Worm (Caenorhabditis elegans): ENCODE results near the gene E02C12.10.
"Not testable (repeated sequence)": the region's sequence is repeated elsewhere in the genome, so short reads cannot be mapped to it uniquely, and the experiment has no call there.

The E02C12.10 gene

DNA sequence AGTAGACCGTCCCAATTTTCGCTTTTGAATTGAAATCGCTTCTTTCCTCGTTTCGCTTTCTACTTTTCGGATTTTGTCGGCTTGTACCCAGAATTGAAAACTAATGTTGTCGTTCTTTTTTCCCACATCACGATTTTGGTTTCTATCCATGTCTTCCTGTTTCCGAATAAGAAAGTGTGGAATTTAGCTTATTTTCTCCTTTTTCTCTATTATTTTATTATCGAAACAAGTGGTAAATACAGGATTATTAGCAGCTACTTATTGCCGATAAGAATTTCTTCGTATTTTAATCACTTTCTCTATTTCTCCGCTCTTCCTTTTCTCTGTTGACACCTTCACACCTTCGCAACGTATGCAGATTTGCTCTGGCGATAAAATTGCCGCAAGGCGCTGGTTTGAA, 6.7 kb upstream of the E02C12.10 start:
- TF ChIP-seq pax-1 (tag; optimal IDR thresholded peaks at IDR 0.05) (no peak), sox-2 (GFP tag; IDR thresholded peaks at IDR 0.05) (no peak), ceh-24 (tag; optimal IDR thresholded peaks at IDR 0.05) (no peak)

DNA sequence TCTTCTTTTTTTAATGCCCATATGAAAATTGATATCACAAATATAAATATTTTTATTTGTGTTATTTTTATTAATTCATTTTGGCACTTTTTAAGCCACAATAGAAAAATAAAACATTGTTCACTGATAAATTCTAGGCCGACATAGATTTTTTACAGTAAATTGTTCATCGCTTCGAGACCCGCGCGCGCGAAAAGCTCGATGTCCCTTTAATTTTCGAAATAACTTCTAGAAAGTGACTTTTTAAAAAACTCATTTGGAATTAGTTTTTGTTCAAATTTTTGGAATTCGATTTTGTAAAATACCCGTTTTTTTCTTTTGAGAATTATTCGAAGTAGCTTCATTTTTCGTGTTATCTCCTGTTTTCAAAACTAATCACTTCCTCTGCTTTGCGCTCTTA, 6.2 kb upstream of the E02C12.10 start:
- no peak for TF ChIP-seq ceh-31 (tag; optimal IDR thresholded peaks at IDR 0.05)
- TF ChIP-seq tbx-7 (tag; optimal IDR thresholded peaks at IDR 0.05), result no peak
- TF ChIP-seq K09A11.1 (tag; optimal IDR thresholded peaks at IDR 0.05; ENCODE audit: insufficient read depth), result no peak
- TF ChIP-seq pha-4 (tag; optimal IDR thresholded peaks at IDR 0.05), result no peak
- TF ChIP-seq syd-9 (tag; optimal IDR thresholded peaks at IDR 0.05), result no peak
- no peak for TF ChIP-seq ceh-24 (tag; optimal IDR thresholded peaks at IDR 0.05)
- TF ChIP-seq ahr-1 (tag; optimal IDR thresholded peaks at IDR 0.05), result no peak
- TF ChIP-seq ceh-2 (tag; optimal IDR thresholded peaks at IDR 0.05), result no peak
- no peak for TF ChIP-seq nhr-232 (tag; optimal IDR thresholded peaks at IDR 0.05)
- TF ChIP-seq lin-11 (tag; optimal IDR thresholded peaks at IDR 0.05), result no peak
- no peak for TF ChIP-seq ama-1 (optimal IDR thresholded peaks at IDR 0.05)
- no peak for TF ChIP-seq elt-4 (tag; optimal IDR thresholded peaks at IDR 0.05)
- no peak for TF ChIP-seq npax-4 (tag; optimal IDR thresholded peaks at IDR 0.05)
- TF ChIP-seq nhr-11 (tag; optimal IDR thresholded peaks at IDR 0.05), result no peak
- no peak for TF ChIP-seq gmeb-2 (tag; optimal IDR thresholded peaks at IDR 0.05)

DNA sequence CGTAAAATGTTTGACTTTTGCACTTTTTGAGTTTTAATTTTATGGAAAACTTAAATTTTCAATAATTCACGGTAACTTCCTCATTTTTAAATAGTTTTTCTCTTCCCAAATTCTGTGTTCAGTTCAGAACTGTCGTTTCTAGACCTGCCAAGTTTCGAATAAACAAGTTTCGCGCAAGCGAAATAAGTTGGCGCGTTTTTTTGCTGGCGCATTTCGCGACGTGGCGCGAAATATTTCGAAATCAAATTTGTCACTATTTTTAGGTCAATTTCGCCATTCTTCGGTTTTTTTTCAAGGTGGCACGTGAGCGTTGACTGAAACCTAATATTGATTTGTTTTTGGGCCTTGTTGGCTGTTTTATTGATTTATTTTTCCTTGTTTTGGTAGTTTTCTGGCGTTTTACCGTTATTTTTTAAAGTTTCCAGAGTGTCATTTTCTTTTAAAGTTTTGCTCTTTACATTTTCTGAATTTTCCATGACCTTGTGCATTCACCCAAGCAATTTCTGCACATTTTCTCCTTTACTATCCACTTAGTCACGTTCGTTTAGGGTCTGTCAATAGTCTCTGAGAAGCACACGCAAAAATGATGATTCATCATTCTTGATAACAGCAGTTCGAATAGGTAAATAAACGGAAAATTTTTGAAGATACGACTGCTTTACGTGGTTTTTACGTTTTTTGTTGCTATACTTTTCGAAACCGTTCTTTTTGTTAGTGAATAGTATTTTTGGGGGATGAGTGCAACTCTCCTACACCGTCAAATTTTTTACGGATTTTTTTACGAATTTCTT, 4.5 kb upstream of the E02C12.10 start:
- no peak for TF ChIP-seq elt-4 (tag; optimal IDR thresholded peaks at IDR 0.05)
- TF ChIP-seq unc-42 (tag; optimal IDR thresholded peaks at IDR 0.05), result no peak
- no peak for TF ChIP-seq hlh-13 (GFP tag; optimal IDR thresholded peaks at IDR 0.05)
- TF ChIP-seq ama-1 (optimal IDR thresholded peaks at IDR 0.05), result no peak
- no peak for TF ChIP-seq npax-4 (tag; optimal IDR thresholded peaks at IDR 0.05)
- TF ChIP-seq sdc-2 (tag; optimal IDR thresholded peaks at IDR 0.05), result no peak
- no peak for TF ChIP-seq tbx-2 (tag; optimal IDR thresholded peaks at IDR 0.05)
- TF ChIP-seq ceh-14 (tag; optimal IDR thresholded peaks at IDR 0.05), result no peak
- no peak for TF ChIP-seq eyg-1 (tag; optimal IDR thresholded peaks at IDR 0.05)
- no peak for TF ChIP-seq odd-2 (tag; optimal IDR thresholded peaks at IDR 0.05)
- TF ChIP-seq lim-6 (tag; optimal IDR thresholded peaks at IDR 0.05), result no peak

DNA sequence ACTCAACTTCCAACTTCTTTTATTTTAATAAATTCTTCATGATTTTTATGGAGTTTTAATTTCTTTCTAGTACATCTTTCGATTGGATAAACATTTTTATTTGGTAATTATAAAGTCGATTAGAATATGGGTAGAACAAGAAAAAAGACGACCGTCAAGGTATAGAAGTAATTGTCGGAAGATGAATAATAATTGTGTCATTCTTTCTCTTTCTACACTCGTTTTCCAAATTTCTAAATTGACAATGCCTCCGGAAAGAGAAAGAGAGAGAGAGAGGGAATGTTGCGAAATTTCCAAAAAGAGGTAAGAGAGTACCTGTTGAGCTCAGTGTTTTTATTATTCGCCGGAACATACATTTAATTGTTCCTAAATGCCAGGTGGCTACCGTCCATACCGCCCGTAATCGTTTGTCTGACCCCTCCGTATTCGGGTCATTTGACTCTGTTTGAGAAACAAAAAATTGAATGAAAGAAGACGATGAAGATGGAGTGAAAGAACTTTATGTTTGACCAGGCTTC, 3.7 kb upstream of the E02C12.10 start, which contains the start of gene E02C12.12:
Gene E02C12.12, minus strand, starts transcription at position 468 of the 518 bp plus-strand sequence.
- TF ChIP-seq ets-4 (tag; optimal IDR thresholded peaks at IDR 0.05) (no peak), F13H6.1 (tag; optimal IDR thresholded peaks at IDR 0.05) (no peak), unc-42 (tag; optimal IDR thresholded peaks at IDR 0.05) (no peak), gmeb-2 (tag; optimal IDR thresholded peaks at IDR 0.05) (no peak)

DNA sequence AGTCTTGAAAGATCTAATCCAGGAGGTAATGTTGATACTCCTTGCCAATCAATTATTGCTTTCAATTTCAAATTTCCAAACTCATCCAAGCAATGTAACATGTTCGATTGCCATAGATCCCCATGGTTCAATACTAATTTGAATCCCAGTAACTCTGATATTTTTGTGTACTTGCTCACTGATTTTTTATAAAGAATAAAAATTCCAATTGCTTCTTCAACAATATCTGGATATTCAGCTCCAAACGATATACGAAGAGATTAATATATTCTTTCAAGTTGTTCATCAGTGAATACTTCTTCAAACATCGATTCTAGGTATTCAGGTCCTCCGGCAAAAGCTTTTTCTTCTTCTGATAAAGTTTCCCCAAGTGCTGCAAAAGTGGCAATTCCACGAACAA, 1.6 kb upstream of the E02C12.10 start, which contains the start of gene E02C12.11:
Gene E02C12.11, minus strand, starts transcription at position 101 of the 400 bp plus-strand sequence.
- not testable (repeated sequence) for TF ChIP-seq ceh-18 (tag; optimal IDR thresholded peaks at IDR 0.05); T23F11.4 (GFP tag; optimal IDR thresholded peaks at IDR 0.05); pag-3 (tag; optimal IDR thresholded peaks at IDR 0.05; ENCODE audit: borderline replicate concordance)

DNA sequence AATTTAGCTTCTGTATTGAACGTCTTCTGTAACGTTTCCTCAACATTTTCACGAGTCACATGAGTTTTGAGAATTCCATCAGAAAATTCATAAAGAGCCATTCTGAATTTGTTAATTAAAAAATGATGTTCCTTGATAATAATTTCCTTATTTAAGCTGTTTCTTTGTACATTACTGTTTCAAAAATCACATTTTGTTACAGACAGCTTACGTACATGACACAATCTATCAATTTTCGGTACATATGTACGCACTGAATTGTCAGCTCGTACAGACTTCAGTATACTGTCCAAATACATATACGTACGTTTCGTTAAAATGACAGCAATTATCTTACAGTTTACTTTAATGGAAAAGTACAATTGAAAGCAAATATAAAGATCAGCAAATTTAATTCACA, 1.8 kb downstream of the E02C12.10 start, which contains the start of gene E02C12.19:
Gene E02C12.19, minus strand, starts transcription at position 101 of the 400 bp plus-strand sequence.
- TF ChIP-seq rnt-1 (tag; optimal IDR thresholded peaks at IDR 0.05), result no peak
- TF ChIP-seq sdc-2 (tag; optimal IDR thresholded peaks at IDR 0.05), result no peak
- no peak for TF ChIP-seq ref-2 (tag; optimal IDR thresholded peaks at IDR 0.05)
- TF ChIP-seq ceh-14 (tag; optimal IDR thresholded peaks at IDR 0.05), result no peak
- no peak for TF ChIP-seq ceh-18 (tag; optimal IDR thresholded peaks at IDR 0.05)
- TF ChIP-seq nhr-232 (tag; optimal IDR thresholded peaks at IDR 0.05), result no peak
- no peak for TF ChIP-seq dve-1 (tag; optimal IDR thresholded peaks at IDR 0.05)
- no peak for TF ChIP-seq ceh-9 (tag; optimal IDR thresholded peaks at IDR 0.05)
- TF ChIP-seq mec-3 (tag; optimal IDR thresholded peaks at IDR 0.05; ENCODE audit: borderline replicate concordance), result no peak
- no peak for TF ChIP-seq ceh-45 (GFP tag; IDR thresholded peaks at IDR 0.05)
- TF ChIP-seq che-1 (tag; optimal IDR thresholded peaks at IDR 0.05), result no peak
